Worm (Caenorhabditis elegans) whole organism, young adult: ENCODE data around the gene unc-58.

Source experiments
- ceh-100 ChIP-seq: fragments of 200-800 bp; sonication (Bioruptor generic); IDR thresholded peaks from 2 replicates; pipeline ENCODE4 v1.3.6; 2022; ENCODE audit warnings: missing genetic modification reagents, missing genetic modification characterization, missing compliant biosample characterization
- him-1 ChIP-seq: sonication (generic microtip); optimal IDR thresholded peaks from 2 replicates; lab custom pipeline; 2016; ENCODE audit warnings: missing genotype, missing genetic modification reagents, missing genetic modification characterization, missing compliant biosample characterization
- mxl-1 ChIP-seq: sonication (generic microtip); optimal IDR thresholded peaks from 2 replicates; lab custom pipeline; 2016; ENCODE audit warnings: missing genetic modification characterization, missing compliant biosample characterization
- nfya-1 ChIP-seq: sonication (generic microtip); optimal IDR thresholded peaks from 2 replicates; lab custom pipeline; 2017; ENCODE audit warnings: antibody characterized with exemption, missing compliant biosample characterization, missing genetic modification characterization, borderline replicate concordance; ENCODE audit not compliant: insufficient read depth
- nhr-90 ChIP-seq: sonication (generic microtip); optimal IDR thresholded peaks from 2 replicates; lab custom pipeline; 2016; ENCODE audit warnings: missing genotype, mild to moderate bottlenecking, missing genetic modification characterization, missing compliant biosample characterization
- pha-4 ChIP-seq: fragments of 150-350 bp; sonication (generic microtip); optimal IDR thresholded peaks from 2 replicates; lab custom pipeline; 2014; ENCODE audit warnings: missing biosample characterization, missing genetic modification reagents, missing genetic modification characterization
- snpc-1.3 ChIP-seq: sonication (generic microtip); optimal IDR thresholded peaks from 2 replicates; lab custom pipeline; 2017; ENCODE audit warnings: missing genetic modification characterization, mild to moderate bottlenecking, missing compliant biosample characterization, antibody characterized with exemption, moderate library complexity, missing genotype, missing genetic modification reagents; ENCODE audit not compliant: insufficient read depth
- snpc-4 ChIP-seq, 5 experiments: fragments of 150-350 bp in 1 of 5; sonication (generic microtip) in 4 of 5; optimal IDR thresholded peaks; 2 replicates each; lab custom pipeline; 2014 to 2018; ENCODE audit warnings: missing genetic modification characterization in 5 of 5, missing biosample characterization in 3 of 5, antibody characterized with exemption in 2 of 5, mild to moderate bottlenecking in 2 of 5, missing compliant biosample characterization in 2 of 5, missing genotype in 2 of 5, moderate library complexity in 2 of 5, missing genetic modification reagents in 1 of 5
- ztf-6 ChIP-seq: fragments of 200-800 bp; sonication (Bioruptor generic); IDR thresholded peaks from 2 replicates; pipeline ENCODE4 v1.3.6; 2022; ENCODE audit warnings: missing genetic modification reagents, missing genetic modification characterization, missing compliant biosample characterization

DNA sequence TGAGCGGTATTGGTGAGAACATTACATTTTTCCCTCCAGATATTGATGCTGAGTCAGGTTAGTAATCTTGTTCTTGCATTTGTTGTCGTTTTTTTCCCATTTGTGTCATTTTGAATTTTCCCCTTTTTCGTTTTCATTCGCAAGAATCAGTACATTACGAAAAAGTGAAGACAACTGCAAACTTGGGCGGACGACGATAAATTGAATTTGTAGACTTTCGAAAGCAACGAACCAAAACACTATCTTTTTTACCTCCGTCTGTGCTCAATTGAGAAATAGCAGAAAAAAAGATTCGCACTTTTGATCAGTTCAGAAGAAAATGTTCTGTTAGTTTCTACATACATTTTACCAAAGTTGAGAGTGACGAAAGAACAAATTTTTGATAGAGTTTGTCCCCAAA, 22.1 kb upstream of the unc-58 start:
- TF ChIP-seq ceh-100 (GFP tag; lab: Robert Waterston, UW), result no peak
- TF ChIP-seq nfya-1, result no peak
- no peak for TF ChIP-seq nhr-90 (tag; lab: Kevin White, UChicago)
- no peak for TF ChIP-seq snpc-4 (GFP tag; optimal IDR thresholded peaks at IDR 0.05; lab: Kevin White, UChicago)
- TF ChIP-seq snpc-4 (tag; optimal IDR thresholded peaks at IDR 0.05; lab: Kevin White, UChicago), result no peak
- TF ChIP-seq pha-4 (tag; lab: Kevin White, UChicago), result no peak
- no peak for TF ChIP-seq him-1 (tag; lab: Kevin White, UChicago)
- TF ChIP-seq snpc-1.3 (tag; lab: Kevin White, UChicago), result no peak
- TF ChIP-seq mxl-1, result no peak
- TF ChIP-seq ztf-6, result no peak
